Worm (Caenorhabditis elegans): ENCODE results near the gene col-131.

The col-131 gene

DNA sequence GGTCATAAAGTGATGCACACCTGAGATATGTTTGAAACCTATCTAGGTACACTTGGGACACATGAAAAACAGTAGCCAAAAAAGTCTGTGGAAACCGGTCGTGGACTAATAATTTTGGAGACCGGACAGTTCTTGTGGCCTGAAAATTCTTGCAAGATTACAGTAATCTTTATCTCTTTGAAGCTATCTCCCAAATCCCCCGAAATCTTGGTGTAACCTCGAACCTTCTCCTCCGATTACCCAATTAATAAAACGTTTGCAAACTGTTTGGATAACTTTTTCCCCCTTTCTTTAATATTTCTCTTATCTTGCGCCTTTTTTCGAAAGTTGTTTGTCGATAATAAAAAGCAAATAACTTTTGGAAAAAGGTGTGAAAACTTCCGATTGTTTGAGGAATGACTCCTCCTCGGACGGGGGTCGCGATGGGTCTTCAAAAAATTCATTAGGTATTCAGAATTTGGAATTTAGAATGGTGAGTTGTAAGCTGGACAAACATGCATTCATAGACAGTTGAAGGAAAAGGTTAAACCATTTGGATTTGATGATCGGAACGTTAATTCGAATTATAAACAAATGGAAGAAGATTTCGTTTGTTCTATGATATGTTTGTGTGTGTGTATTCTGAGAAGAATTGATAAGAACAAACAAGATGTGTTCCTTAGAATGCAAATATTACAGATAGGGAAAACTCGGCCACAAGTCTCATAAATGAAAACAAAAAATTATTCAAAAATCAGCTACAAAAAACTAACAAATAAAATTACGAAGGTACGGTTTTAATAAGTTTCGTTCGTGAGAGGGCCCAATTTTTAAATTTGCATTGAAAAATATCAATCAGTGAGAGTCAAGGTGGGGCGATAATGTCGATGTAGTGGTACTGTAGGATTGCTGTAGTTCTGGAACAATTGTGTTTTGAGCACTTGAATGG is 16.0 kb upstream of the col-131 start (continued):
- TF ChIP-seq hmg-1.2 (GFP tag; IDR thresholded peaks at IDR 0.05), result 0 out of 2 replicates have a peak, but pooled peaks have one; percentile 8
- peak; percentile 28; the same call in 1 of the 2 replicates for TF ChIP-seq Y53G8AR.9 (GFP tag; conservative IDR thresholded peaks at IDR 0.05)
- peak; percentile 22; the same call in 1 of the 2 replicates for TF ChIP-seq lin-26 (GFP tag; IDR thresholded peaks at IDR 0.05)
- TF ChIP-seq lin-40 (tag; optimal IDR thresholded peaks at IDR 0.05), result peak; percentile 36
- TF ChIP-seq F52B5.7 (tag; optimal IDR thresholded peaks at IDR 0.05), result no peak
- TF ChIP-seq ceh-79 (tag; optimal IDR thresholded peaks at IDR 0.05), result no peak
- TF ChIP-seq ZK185.1 (tag; optimal IDR thresholded peaks at IDR 0.05; ENCODE audit: poor library complexity, severe bottlenecking), result peak; percentile 20
- no peak for TF ChIP-seq dox-1 (GFP tag; IDR thresholded peaks at IDR 0.05)
- no peak for TF ChIP-seq dpl-1 (GFP tag; optimal IDR thresholded peaks at IDR 0.05)
- no peak for TF ChIP-seq pbrm-1 (GFP tag; IDR thresholded peaks at IDR 0.05)
- TF ChIP-seq chd-7 (tag; optimal IDR thresholded peaks at IDR 0.05), result peak; percentile 59
- no peak for TF ChIP-seq F22D6.2 (tag; optimal IDR thresholded peaks at IDR 0.05)
- TF ChIP-seq ztf-22 (GFP tag; optimal IDR thresholded peaks at IDR 0.05), result no peak
- no peak; the same call in 1 of the 2 replicates for TF ChIP-seq Y56A3A.18 (GFP tag; IDR thresholded peaks at IDR 0.05)
- no peak for TF ChIP-seq zim-3 (tag; optimal IDR thresholded peaks at IDR 0.05)
- no peak for TF ChIP-seq hlh-26 (GFP tag; conservative IDR thresholded peaks at IDR 0.05)
- no peak for TF ChIP-seq fkh-3 (tag; optimal IDR thresholded peaks at IDR 0.05)
- 0 out of 2 replicates have a peak, but pooled peaks have one; percentile 3 for TF ChIP-seq madf-3 (GFP tag; IDR thresholded peaks at IDR 0.05)
- peak; percentile 4 for TF ChIP-seq F10E7.11 (tag; optimal IDR thresholded peaks at IDR 0.05)
- TF ChIP-seq B0336.3 (GFP tag; IDR thresholded peaks at IDR 0.05), result 0 out of 2 replicates have a peak, but pooled peaks have one; percentile 20

DNA sequence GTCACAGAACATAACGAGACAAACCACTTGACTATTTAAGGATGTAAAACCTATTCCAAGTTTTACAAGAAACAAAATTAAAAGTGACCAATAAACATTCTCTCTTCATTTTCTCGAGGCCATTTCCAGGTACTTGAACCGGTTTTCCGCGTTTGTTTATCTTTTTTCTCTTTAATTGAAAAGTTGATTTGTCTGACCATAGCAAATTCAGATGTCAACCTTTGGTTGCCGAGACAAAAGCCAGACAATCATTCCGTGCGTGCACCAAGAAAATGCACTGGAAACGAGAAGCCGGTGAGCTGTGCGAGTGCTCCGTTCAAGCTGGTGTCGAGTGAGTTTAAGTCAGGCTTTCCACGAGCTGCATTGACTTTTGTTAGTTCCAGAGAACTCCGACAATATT is 15.0 kb upstream of the col-131 start:
- TF ChIP-seq ceh-27 (GFP tag; optimal IDR thresholded peaks at IDR 0.05) (peak; percentile 19), ama-1 (optimal IDR thresholded peaks at IDR 0.05) (peak; percentile 81), ama-1 (GFP tag; optimal IDR thresholded peaks at IDR 0.05) (no peak), ztf-26 (tag; optimal IDR thresholded peaks at IDR 0.05) (peak; percentile 27), lin-26 (GFP tag; IDR thresholded peaks at IDR 0.05) (peak; percentile 60; the same call in 1 of the 2 replicates), bed-2 (GFP tag; IDR thresholded peaks at IDR 0.05) (no peak), mcd-1 (GFP tag; IDR thresholded peaks at IDR 0.05) (peak; percentile 28; the same call in 1 of the 2 replicates), K11D2.4 (GFP tag; IDR thresholded peaks at IDR 0.05) (0 out of 2 replicates have a peak, but pooled peaks have one; percentile 56), B0336.3 (GFP tag; IDR thresholded peaks at IDR 0.05) (no peak), snpc-4 (GFP tag; optimal IDR thresholded peaks at IDR 0.05) (no peak), snpc-4 (tag; optimal IDR thresholded peaks at IDR 0.05) (no peak)

DNA sequence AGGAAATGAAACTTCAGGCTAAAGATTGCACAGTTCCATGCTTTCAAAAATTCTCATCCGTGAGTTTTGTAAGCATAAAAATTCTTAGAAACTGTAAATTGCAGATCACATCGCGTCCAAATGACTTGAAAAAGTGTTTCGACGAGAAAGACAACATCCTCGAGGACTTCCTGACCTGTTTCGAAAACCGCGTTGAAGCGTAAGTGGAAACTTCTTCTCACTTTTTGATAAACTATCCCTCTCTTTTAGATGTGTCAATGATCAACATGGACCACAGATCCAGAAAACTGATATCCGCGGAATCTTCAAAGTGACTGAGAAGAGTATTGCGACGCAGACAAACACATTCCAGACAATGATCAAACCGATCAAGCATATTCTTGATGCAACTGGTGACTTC is 13.8 kb upstream of the col-131 start:
- TF ChIP-seq hrde-1 (tag; optimal IDR thresholded peaks at IDR 0.05; ENCODE audit: borderline replicate concordance), result no peak
- no peak for TF ChIP-seq akir-1 (GFP tag; optimal IDR thresholded peaks at IDR 0.05)
- no peak for TF ChIP-seq dpff-1 (tag; optimal IDR thresholded peaks at IDR 0.05)
- 0 out of 2 replicates have a peak, but pooled peaks have one; percentile 6 for TF ChIP-seq madf-6 (GFP tag; IDR thresholded peaks at IDR 0.05)
- TF ChIP-seq repo-1 (tag; optimal IDR thresholded peaks at IDR 0.05), result peak; percentile 40
- TF ChIP-seq ama-1 (optimal IDR thresholded peaks at IDR 0.05), result peak; percentile 31
- no peak for TF ChIP-seq ama-1 (GFP tag; optimal IDR thresholded peaks at IDR 0.05)
- TF ChIP-seq ceh-40 (GFP tag; IDR thresholded peaks at IDR 0.05), result no peak
